Worm (Caenorhabditis elegans) whole organism, mixed stage, embryonic: Measurements from ENCODE around the gene C04E12.2.

Source experiments
- blmp-1 ChIP-seq: fragments of 150-350 bp; optimal IDR thresholded peaks from 2 replicates; lab custom pipeline; 2014; ENCODE audit warnings: missing biosample characterization, missing genetic modification characterization
- elt-3 ChIP-seq: fragments of 150-350 bp; optimal IDR thresholded peaks from 2 replicates; lab custom pipeline; 2014; ENCODE audit warnings: missing biosample characterization, missing genetic modification characterization
- lin-32 ChIP-seq: fragments of 200-800 bp; sonication (Bioruptor generic); optimal IDR thresholded peaks from 2 replicates; lab custom pipeline; 2018; ENCODE audit warnings: mild to moderate bottlenecking, missing genetic modification characterization, missing compliant biosample characterization
- nhr-12 ChIP-seq: fragments of 150-350 bp; optimal IDR thresholded peaks from 2 replicates; lab custom pipeline; 2014; ENCODE audit warnings: missing biosample characterization, missing genetic modification characterization
- nhr-237 ChIP-seq: fragments of 150-350 bp; optimal IDR thresholded peaks from 2 replicates; lab custom pipeline; 2014; ENCODE audit warnings: missing biosample characterization, missing genetic modification characterization
- nhr-28 ChIP-seq: fragments of 150-350 bp; optimal IDR thresholded peaks from 2 replicates; lab custom pipeline; 2014; ENCODE audit warnings: missing biosample characterization, missing genetic modification characterization
- snpc-4 ChIP-seq: fragments of 150-350 bp; optimal IDR thresholded peaks from 2 replicates; lab custom pipeline; 2014; ENCODE audit warnings: missing biosample characterization, missing genetic modification characterization
- tbx-8 ChIP-seq: fragments of 200-800 bp; sonication (Bioruptor generic); optimal IDR thresholded peaks from 2 replicates; lab custom pipeline; 2018; ENCODE audit warnings: mild to moderate bottlenecking, missing genetic modification characterization, moderate library complexity, missing compliant biosample characterization
- unc-62 ChIP-seq: fragments of 150-350 bp; optimal IDR thresholded peaks from 2 replicates; lab custom pipeline; 2014; ENCODE audit warnings: missing biosample characterization, missing genetic modification reagents, missing genetic modification characterization
- zip-8 ChIP-seq: fragments of 150-350 bp; optimal IDR thresholded peaks from 2 replicates; lab custom pipeline; 2014; ENCODE audit warnings: missing biosample characterization, missing genetic modification characterization
- ztf-11 ChIP-seq: fragments of 150-350 bp; optimal IDR thresholded peaks from 2 replicates; lab custom pipeline; 2014; ENCODE audit warnings: missing biosample characterization, missing genetic modification characterization

DNA sequence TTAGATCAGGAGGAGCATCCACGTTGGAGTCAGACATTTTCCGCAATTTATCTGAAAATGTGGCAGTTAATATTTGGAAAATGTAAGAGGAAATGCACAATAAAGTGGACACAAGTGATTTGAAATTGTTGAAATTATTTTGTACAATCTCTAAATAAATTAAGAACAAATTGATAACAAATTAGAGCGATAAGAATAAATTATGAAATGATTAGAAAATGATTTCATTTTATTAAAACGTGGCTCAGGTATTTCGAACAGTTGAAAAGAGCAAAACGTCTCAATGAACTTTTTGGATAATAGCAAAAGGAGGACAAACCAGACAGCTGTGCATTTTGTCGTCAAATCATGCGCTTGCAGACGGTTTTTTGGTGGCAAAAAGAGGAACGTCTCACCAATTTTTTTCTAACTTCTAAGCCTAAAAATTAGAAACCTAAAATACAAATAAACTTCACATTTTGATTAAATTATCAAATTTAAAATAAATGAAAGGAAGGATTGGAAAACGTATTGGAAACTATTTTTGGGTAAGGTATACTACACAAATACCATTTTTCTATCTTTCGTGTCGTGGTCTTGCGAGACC is 21.3 kb upstream of the C04E12.2 start, which contains the start of gene fbxa-65:
- no peak for TF ChIP-seq tbx-8 (GFP tag; lab: Kevin White, UChicago)
- no peak for TF ChIP-seq lin-32 (GFP tag; lab: Kevin White, UChicago)
- no peak for TF ChIP-seq unc-62 (GFP tag; lab: Kevin White, UChicago)
- TF ChIP-seq nhr-237 (tag; lab: Kevin White, UChicago), result no peak
- no peak for TF ChIP-seq nhr-12 (tag; lab: Kevin White, UChicago)
- TF ChIP-seq nhr-28 (tag; lab: Kevin White, UChicago), result no peak
- TF ChIP-seq blmp-1 (tag; lab: Kevin White, UChicago), result no peak
- no peak for TF ChIP-seq snpc-4
- no peak for TF ChIP-seq ztf-11 (tag; lab: Kevin White, UChicago)
- TF ChIP-seq zip-8 (tag; lab: Kevin White, UChicago), result no peak
- no peak for TF ChIP-seq elt-3 (tag; lab: Kevin White, UChicago)
